Worm (Caenorhabditis elegans) whole organism, L3 larva: Measurements from ENCODE around the gene R09E10.1.

Source experiments
- ama-1 ChIP-seq: fragments of 150-350 bp; optimal IDR thresholded peaks from 2 replicates; lab custom pipeline; 2018
- ceh-82 ChIP-seq: fragments of 150-350 bp; optimal IDR thresholded peaks from 2 replicates; lab custom pipeline; 2014; ENCODE audit warnings: missing biosample characterization, missing genetic modification characterization
- nhr-28 ChIP-seq: fragments of 150-350 bp; optimal IDR thresholded peaks from 2 replicates; lab custom pipeline; 2014; ENCODE audit warnings: missing biosample characterization, missing genetic modification characterization
- snpc-4 ChIP-seq: fragments of 150-350 bp; optimal IDR thresholded peaks from 2 replicates; lab custom pipeline; 2014; ENCODE audit warnings: missing biosample characterization, missing genetic modification characterization
- tbx-2 ChIP-seq: sonication (generic microtip); optimal IDR thresholded peaks from 2 replicates; lab custom pipeline; 2016; ENCODE audit warnings: mild to moderate bottlenecking, missing genetic modification characterization, missing compliant biosample characterization

- TF ChIP-seq ama-1 (lab: Kevin White, UChicago) (peak; percentile 64), nhr-28 (tag; lab: Kevin White, UChicago) (no peak), tbx-2 (tag; lab: Kevin White, UChicago) (no peak), ceh-82 (tag; lab: Kevin White, UChicago) (no peak), snpc-4 (tag; lab: Kevin White, UChicago) (no peak)
Measured at ce11 chrIV:10341618-10342360, 19.2 kb upstream of the R09E10.1 start.
